Worm (Caenorhabditis elegans) whole organism, L1 larva: Measurements from ENCODE around the gene mxl-3.

ENCODE experiments used
- C04F5.9 ChIP-seq: sonication (generic microtip); optimal IDR thresholded peaks from 2 replicates; lab custom pipeline; 2016; ENCODE audit warnings: missing genetic modification characterization, missing compliant biosample characterization
- C34B4.2 ChIP-seq: sonication (generic microtip); optimal IDR thresholded peaks from 2 replicates; lab custom pipeline; 2017; ENCODE audit warnings: mild to moderate bottlenecking, missing genetic modification characterization, missing compliant biosample characterization
- Y116A8C.19 ChIP-seq: sonication (generic microtip); optimal IDR thresholded peaks from 2 replicates; lab custom pipeline; 2016; ENCODE audit warnings: missing compliant biosample characterization, missing genetic modification characterization, borderline replicate concordance
- ceh-63 ChIP-seq: fragments of 200-800 bp; sonication (Bioruptor generic); optimal IDR thresholded peaks from 2 replicates; lab custom pipeline; 2018; ENCODE audit warnings: mild to moderate bottlenecking, missing genetic modification characterization, missing compliant biosample characterization
- ceh-90 ChIP-seq: sonication (generic microtip); optimal IDR thresholded peaks from 2 replicates; lab custom pipeline; 2016; ENCODE audit warnings: missing genetic modification characterization, missing compliant biosample characterization
- efl-1 ChIP-seq, 4 experiments: fragments of 150-350 bp; optimal IDR thresholded peaks in 3 of 4; peaks in 1 of 4; 1 replicate in 1 of 4; 2 replicates in 3 of 4; lab custom pipeline; 2014; ENCODE audit warnings: missing biosample characterization in 2 of 4, missing genetic modification characterization in 2 of 4, missing genetic modification reagents in 2 of 4
- egl-27 ChIP-seq, 2 experiments: fragments of 150-350 bp in 1 of 2; sonication (generic microtip); optimal IDR thresholded peaks; 3 replicates each; lab custom pipeline; 2017 to 2018; ENCODE audit warnings: missing biosample characterization in 2 of 2, missing genetic modification characterization in 2 of 2, missing genetic modification reagents in 2 of 2
- elt-2 ChIP-seq: sonication (generic microtip); optimal IDR thresholded peaks from 2 replicates; lab custom pipeline; 2016; ENCODE audit warnings: missing genetic modification characterization, mild to moderate bottlenecking, inconsistent platforms, missing compliant biosample characterization, missing genetic modification reagents
- fkh-10 ChIP-seq: sonication (generic microtip); optimal IDR thresholded peaks from 2 replicates; lab custom pipeline; 2017; ENCODE audit warnings: missing biosample characterization, missing genetic modification reagents, missing genetic modification characterization
- fkh-4 ChIP-seq: sonication (generic microtip); optimal IDR thresholded peaks from 2 replicates; lab custom pipeline; 2016; ENCODE audit warnings: missing compliant biosample characterization, missing genetic modification characterization, borderline replicate concordance
- fkh-8 ChIP-seq: sonication (generic microtip); optimal IDR thresholded peaks from 2 replicates; lab custom pipeline; 2016; ENCODE audit warnings: mild to moderate bottlenecking, missing genetic modification characterization, missing compliant biosample characterization
- hlh-4 ChIP-seq: sonication (generic microtip); optimal IDR thresholded peaks from 2 replicates; lab custom pipeline; 2016; ENCODE audit warnings: mild to moderate bottlenecking, missing genetic modification characterization, missing compliant biosample characterization
- jun-1 ChIP-seq: fragments of 150-350 bp; optimal IDR thresholded peaks from 2 replicates; lab custom pipeline; 2014; ENCODE audit warnings: missing biosample characterization, missing genetic modification reagents, missing genetic modification characterization
- lin-13 ChIP-seq: fragments of 150-350 bp; optimal IDR thresholded peaks from 2 replicates; lab custom pipeline; 2014; ENCODE audit warnings: missing biosample characterization, missing genetic modification reagents, missing genetic modification characterization
- lin-14 ChIP-seq: fragments of 200-800 bp; sonication (Bioruptor generic); optimal IDR thresholded peaks from 2 replicates; lab custom pipeline; 2018; ENCODE audit warnings: mild to moderate bottlenecking, missing genetic modification characterization, moderate library complexity, missing compliant biosample characterization
- lin-39 ChIP-seq: fragments of 150-350 bp; optimal IDR thresholded peaks from 2 replicates; lab custom pipeline; 2014; ENCODE audit warnings: missing biosample characterization, missing genetic modification reagents, missing genetic modification characterization
- lir-3 ChIP-seq: sonication (generic microtip); optimal IDR thresholded peaks from 2 replicates; lab custom pipeline; 2016; ENCODE audit warnings: mild to moderate bottlenecking, missing genetic modification characterization, moderate library complexity, missing compliant biosample characterization; ENCODE audit not compliant: poor library complexity
- lsy-2 ChIP-seq, 2 experiments: fragments of 150-350 bp; optimal IDR thresholded peaks; 2 replicates each; lab custom pipeline; 2014; ENCODE audit warnings: missing biosample characterization in 2 of 2, missing genetic modification characterization in 2 of 2
- mdl-1 ChIP-seq, 2 experiments: fragments of 150-350 bp; optimal IDR thresholded peaks; 2 replicates each; lab custom pipeline; 2014 to 2017; ENCODE audit warnings: missing biosample characterization in 2 of 2, missing genetic modification characterization in 2 of 2, inconsistent platforms in 1 of 2
- mep-1 ChIP-seq: fragments of 150-350 bp; optimal IDR thresholded peaks from 2 replicates; lab custom pipeline; 2014; ENCODE audit warnings: missing biosample characterization, missing genetic modification characterization
- nhr-11 ChIP-seq: fragments of 150-350 bp; optimal IDR thresholded peaks from 2 replicates; lab custom pipeline; 2014; ENCODE audit warnings: missing biosample characterization, missing genetic modification characterization
- nhr-12 ChIP-seq: sonication (generic microtip); optimal IDR thresholded peaks from 2 replicates; lab custom pipeline; 2017; ENCODE audit warnings: missing biosample characterization, missing genetic modification characterization
- nhr-19 ChIP-seq: fragments of 200-800 bp; sonication (Bioruptor generic); conservative IDR thresholded peaks from 2 replicates; pipeline ENCODE4 v1.3.6; 2022; ENCODE audit warnings: missing genetic modification characterization, missing compliant biosample characterization
- nhr-20 ChIP-seq: sonication (generic microtip); optimal IDR thresholded peaks from 2 replicates; lab custom pipeline; 2016; ENCODE audit warnings: mild to moderate bottlenecking, missing genetic modification characterization, missing compliant biosample characterization
- nhr-237 ChIP-seq: fragments of 150-350 bp; optimal IDR thresholded peaks from 2 replicates; lab custom pipeline; 2014; ENCODE audit warnings: missing biosample characterization, missing genetic modification characterization
- nhr-47 ChIP-seq: sonication (generic microtip); optimal IDR thresholded peaks from 2 replicates; lab custom pipeline; 2016; ENCODE audit warnings: mild to moderate bottlenecking, missing genetic modification characterization, moderate library complexity, missing compliant biosample characterization
- nhr-71 ChIP-seq: sonication (generic microtip); optimal IDR thresholded peaks from 2 replicates; lab custom pipeline; 2016; ENCODE audit warnings: mild to moderate bottlenecking, missing genetic modification characterization, moderate library complexity, missing compliant biosample characterization
- nhr-76 ChIP-seq: sonication (generic microtip); optimal IDR thresholded peaks from 2 replicates; lab custom pipeline; 2017; ENCODE audit warnings: missing biosample characterization, missing genetic modification characterization
- nhr-77 ChIP-seq: fragments of 150-350 bp; optimal IDR thresholded peaks from 2 replicates; lab custom pipeline; 2014; ENCODE audit warnings: missing biosample characterization, missing genetic modification characterization
- nhr-85 ChIP-seq: sonication (generic microtip); peaks from one replicate; lab custom pipeline; 2016; ENCODE audit warnings: missing genetic modification characterization, inconsistent platforms, missing compliant biosample characterization
- nhr-90 ChIP-seq: sonication (generic microtip); optimal IDR thresholded peaks from 2 replicates; lab custom pipeline; 2016; ENCODE audit warnings: mild to moderate bottlenecking, missing genetic modification characterization, missing compliant biosample characterization; ENCODE audit not compliant: poor library complexity
- pag-3 ChIP-seq: sonication (generic microtip); optimal IDR thresholded peaks from 2 replicates; lab custom pipeline; 2017; ENCODE audit warnings: missing genetic modification characterization, mild to moderate bottlenecking, missing compliant biosample characterization, antibody characterized with exemption, borderline replicate concordance; ENCODE audit not compliant: insufficient read depth
- rnt-1 ChIP-seq: sonication (generic microtip); optimal IDR thresholded peaks from 2 replicates; lab custom pipeline; 2016; ENCODE audit warnings: mild to moderate bottlenecking, missing genetic modification characterization, moderate library complexity, missing compliant biosample characterization
- snu-23 ChIP-seq: sonication (generic microtip); optimal IDR thresholded peaks from 2 replicates; lab custom pipeline; 2016; ENCODE audit warnings: missing genetic modification characterization, missing compliant biosample characterization
- sptf-1 ChIP-seq: fragments of 150-350 bp; optimal IDR thresholded peaks from 2 replicates; lab custom pipeline; 2014; ENCODE audit warnings: missing biosample characterization, missing genetic modification characterization
- tlp-1 ChIP-seq: fragments of 150-350 bp; optimal IDR thresholded peaks from 2 replicates; lab custom pipeline; 2014; ENCODE audit warnings: missing biosample characterization, missing genetic modification characterization
- unc-130 ChIP-seq: fragments of 150-350 bp; optimal IDR thresholded peaks from 2 replicates; lab custom pipeline; 2017; ENCODE audit warnings: missing biosample characterization, missing genetic modification characterization, inconsistent platforms

The mxl-3 gene

ce11 chrX:13347251-13347650 is 3.4 kb downstream of the mxl-3 start:
- TF ChIP-seq efl-1 (optimal IDR thresholded peaks at IDR 0.05; lab: Kevin White, UChicago), result no peak
- TF ChIP-seq efl-1 (GFP tag; optimal IDR thresholded peaks at IDR 0.05 in 1 of 2; lab: Kevin White, UChicago), result peak in 1 of 2 experiments; percentile 2
- TF ChIP-seq hlh-4 (tag; lab: Kevin White, UChicago), result peak; percentile 98
- no peak for TF ChIP-seq ceh-63 (GFP tag; lab: Kevin White, UChicago)
- TF ChIP-seq nhr-47, result peak; percentile 61
- TF ChIP-seq fkh-8 (tag; lab: Kevin White, UChicago), result peak; percentile 60
- TF ChIP-seq nhr-237 (tag; lab: Kevin White, UChicago), result no peak
- no peak for TF ChIP-seq nhr-20
- peak; percentile 61 for TF ChIP-seq nhr-71
- no peak for TF ChIP-seq nhr-90
- TF ChIP-seq nhr-11, result peak; percentile 29

DNA sequence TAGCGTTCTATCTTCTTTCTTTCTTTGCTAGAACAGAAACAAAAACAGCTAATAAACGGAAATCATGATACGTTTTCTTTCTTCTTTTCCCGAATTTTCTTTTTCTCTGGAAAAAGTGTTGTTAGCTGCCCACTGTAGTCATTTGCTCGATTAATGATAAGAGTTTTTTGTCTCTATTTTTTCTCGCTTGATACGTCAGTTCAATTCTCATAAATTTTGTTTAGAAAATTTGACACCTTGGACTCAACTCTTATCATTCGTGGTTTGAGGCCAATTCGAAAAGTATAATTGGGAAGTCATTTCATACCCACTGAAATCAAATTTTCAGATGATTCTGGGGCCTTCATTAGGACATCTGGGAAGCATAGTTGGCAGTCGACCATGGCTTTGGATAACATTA is 8.8 kb downstream of the mxl-3 start:
- TF ChIP-seq nhr-85 (no peak), mep-1 (no peak), jun-1 (tag; lab: Kevin White, UChicago) (no peak), nhr-77 (no peak), elt-2 (tag; lab: Kevin White, UChicago) (peak; percentile 42), lir-3 (tag; lab: Kevin White, UChicago) (no peak), nhr-12 (no peak), nhr-237 (tag; lab: Kevin White, UChicago) (no peak), nhr-76 (no peak), fkh-10 (GFP tag; lab: Kevin White, UChicago) (no peak), ceh-90 (tag; lab: Kevin White, UChicago) (no peak), lin-13 (GFP tag; lab: Kevin White, UChicago) (no peak), efl-1 (optimal IDR thresholded peaks at IDR 0.05; lab: Kevin White, UChicago) (no peak), efl-1 (GFP tag; optimal IDR thresholded peaks at IDR 0.05 in 1 of 2; lab: Kevin White, UChicago) (peak in 1 of 2 experiments; percentile 71), egl-27 (tag; optimal IDR thresholded peaks at IDR 0.05; lab: Kevin White, UChicago) (no peak), C34B4.2 (tag; lab: Kevin White, UChicago) (no peak), tlp-1 (tag; lab: Kevin White, UChicago) (no peak)

DNA sequence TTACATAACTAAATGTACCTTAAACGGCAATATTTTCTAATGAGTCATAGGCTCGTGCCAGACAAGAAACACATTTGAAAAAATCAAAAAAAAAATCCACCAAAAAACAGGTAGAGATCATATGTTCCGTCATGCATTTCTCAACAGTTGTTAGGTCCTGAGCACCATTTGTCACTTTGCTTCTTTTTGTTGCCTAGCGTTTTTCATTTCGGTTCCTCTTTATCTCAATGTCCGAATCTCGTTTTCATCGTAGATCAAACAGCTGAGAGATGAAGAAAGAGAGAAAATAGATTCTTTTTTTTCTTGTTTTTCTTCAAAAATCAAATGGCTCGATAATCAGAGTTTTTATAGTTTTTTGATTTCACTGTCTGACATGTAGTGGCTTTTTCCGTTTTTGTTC is 9.6 kb downstream of the mxl-3 start:
- TF ChIP-seq nhr-85 (peak; percentile 51), nhr-71 (peak; percentile 86), pag-3 (tag; lab: Kevin White, UChicago) (peak; percentile 64), rnt-1 (tag; lab: Kevin White, UChicago) (peak; percentile 81), lsy-2 (tag; optimal IDR thresholded peaks at IDR 0.05; lab: Kevin White, UChicago) (peak; percentile 10 to 59), Y116A8C.19 (tag; lab: Kevin White, UChicago) (no peak), sptf-1 (tag; lab: Kevin White, UChicago) (no peak), fkh-4 (tag; lab: Kevin White, UChicago) (no peak), snu-23 (GFP tag; lab: Kevin White, UChicago) (peak; percentile 59), unc-130 (peak; percentile 19), nhr-19 (GFP tag; lab: Robert Waterston, UW) (peak; percentile 68), lin-39 (peak; percentile 25), nhr-20 (peak; percentile 49), mdl-1 (tag; optimal IDR thresholded peaks at IDR 0.05; lab: Kevin White, UChicago) (peak in 1 of 2 experiments; percentile 25), lin-14 (GFP tag; lab: Kevin White, UChicago) (peak; percentile 81), C04F5.9 (no peak)
- TF ChIP-seq, all 84 proteins: peak for 12
